Fruit fly (Drosophila melanogaster): ENCODE data around the gene CG6184.

The CG6184 gene

dm6 chr3R:19612908-19613431 lies 44.7 kb downstream of the CG6184 start, which contains the start of gene CG16727 (continued):
- TF ChIP-seq CG2678 (tag; optimal IDR thresholded peaks at IDR 0.05) (peak; percentile 65), Hr51 (GFP tag; optimal IDR thresholded peaks at IDR 0.05) (no peak), CG31365 (tag; optimal IDR thresholded peaks at IDR 0.05) (peak; percentile 15), CG7987 (GFP tag; optimal IDR thresholded peaks at IDR 0.05) (peak; percentile 28), Med (GFP tag) (peak; percentile 47), Mad (GFP tag; optimal IDR thresholded peaks at IDR 0.05) (no peak), Sox100B (GFP tag; optimal IDR thresholded peaks at IDR 0.05) (peak; percentile 39), schlank (tag; optimal IDR thresholded peaks at IDR 0.05) (peak; percentile 40), ATbp (GFP tag; optimal IDR thresholded peaks at IDR 0.05) (peak; percentile 57), gem (tag; optimal IDR thresholded peaks at IDR 0.05) (peak; percentile 28), BtbVII (GFP tag; optimal IDR thresholded peaks at IDR 0.05) (peak; percentile 30), CG15479 (GFP tag; optimal IDR thresholded peaks at IDR 0.05) (no peak), gcm2 (GFP tag; optimal IDR thresholded peaks at IDR 0.05) (no peak), CG5180 (GFP tag; optimal IDR thresholded peaks at IDR 0.05) (peak; percentile 33), CG13424 (tag; optimal IDR thresholded peaks at IDR 0.05) (peak; percentile 38), CG17568 (GFP tag; optimal IDR thresholded peaks at IDR 0.05) (peak; percentile 31), run (tag; optimal IDR thresholded peaks at IDR 0.05) (peak; percentile 16), CG18599 (GFP tag; optimal IDR thresholded peaks at IDR 0.05) (peak; percentile 52), CG3281 (GFP tag; optimal IDR thresholded peaks at IDR 0.05) (peak; percentile 52), tap (tag; optimal IDR thresholded peaks at IDR 0.05) (peak; percentile 2), Asciz (GFP tag; optimal IDR thresholded peaks at IDR 0.05) (peak; percentile 20), seq (GFP tag; IDR thresholded peaks at IDR 0.05) (0 out of 2 replicates have a peak, but pooled peaks have one; percentile 10), shn (GFP tag; optimal IDR thresholded peaks at IDR 0.05) (no peak), ara (GFP tag; IDR thresholded peaks at IDR 0.05) (no peak), CrebB (tag; optimal IDR thresholded peaks at IDR 0.05) (peak; percentile 17), Mes4 (GFP tag; optimal IDR thresholded peaks at IDR 0.05) (no peak), CG12219 (GFP tag; optimal IDR thresholded peaks at IDR 0.05) (peak; percentile 16), Hmr (GFP tag; optimal IDR thresholded peaks at IDR 0.05) (peak; percentile 58), HHEX (GFP tag; optimal IDR thresholded peaks at IDR 0.05) (peak; percentile 35), CG6813 (GFP tag; optimal IDR thresholded peaks at IDR 0.05) (peak; percentile 31), tll (GFP tag; optimal IDR thresholded peaks at IDR 0.05) (no peak), scrt (GFP tag; optimal IDR thresholded peaks at IDR 0.05) (peak; percentile 36), CG17359 (tag; optimal IDR thresholded peaks at IDR 0.05) (peak; percentile 36), Blimp-1 (GFP tag; optimal IDR thresholded peaks at IDR 0.05) (peak; percentile 21), nerfin-2 (GFP tag; IDR thresholded peaks at IDR 0.05; ENCODE audit: partially characterized antibody) (no peak), bowl (GFP tag; IDR thresholded peaks at IDR 0.05) (no peak), CG12071 (GFP tag; optimal IDR thresholded peaks at IDR 0.05) (peak; percentile 41), org-1 (GFP tag; optimal IDR thresholded peaks at IDR 0.05) (peak; percentile 11), CG3726 (GFP tag; IDR thresholded peaks at IDR 0.05) (0 out of 3 replicates have a peak, but pooled peaks have one; percentile 20), fd96Cb (tag; optimal IDR thresholded peaks at IDR 0.05) (no peak), CG15514 (GFP tag; optimal IDR thresholded peaks at IDR 0.05) (peak; percentile 49), az2 (GFP tag; optimal IDR thresholded peaks at IDR 0.05) (no peak), CG12769 (tag; optimal IDR thresholded peaks at IDR 0.05) (peak; percentile 4), Rfx (GFP tag; IDR thresholded peaks at IDR 0.05) (0 out of 2 replicates have a peak, but pooled peaks have one; percentile 12), CG2712 (tag; optimal IDR thresholded peaks at IDR 0.05) (no peak), CG10543 (GFP tag; optimal IDR thresholded peaks at IDR 0.05) (peak; percentile 54), CG6854 (GFP tag; optimal IDR thresholded peaks at IDR 0.05) (peak; percentile 36)
